Fruit fly (Drosophila melanogaster) whole organism, embryonic: ENCODE results near the gene CG45045.

Experiments
- Abd-B ChIP-seq: fragments of 200-800 bp; sonication (Bioruptor generic); optimal IDR thresholded peaks from 2 replicates; lab custom pipeline; 2018; ENCODE audit warnings: missing biosample characterization, mild to moderate bottlenecking, missing genetic modification characterization, moderate library complexity
- Adf1 ChIP-seq: fragments of 200-800 bp; sonication (Bioruptor generic); IDR thresholded peaks from 2 replicates; pipeline ENCODE4 v1.3.6; 2022; ENCODE audit warnings: missing biosample characterization, missing genetic modification characterization
- CG11085 ChIP-seq: fragments of 200-800 bp; sonication (Bioruptor generic); IDR thresholded peaks from 2 replicates; pipeline ENCODE4 v1.3.6; 2022; ENCODE audit warnings: missing biosample characterization, missing genetic modification characterization
- CG12659 ChIP-seq: fragments of 200-800 bp; sonication (Bioruptor generic); optimal IDR thresholded peaks from 3 replicates; lab custom pipeline; 2017; ENCODE audit warnings: mild to moderate bottlenecking, missing biosample characterization, missing genetic modification reagents, missing genetic modification characterization
- CG12769 ChIP-seq: fragments of 200-800 bp; sonication (Bioruptor generic); optimal IDR thresholded peaks from 2 replicates; lab custom pipeline; 2019; ENCODE audit warnings: missing biosample characterization, mild to moderate bottlenecking, missing genetic modification characterization, moderate library complexity
- CG13424 ChIP-seq: fragments of 200-800 bp; sonication (Bioruptor generic); optimal IDR thresholded peaks from 2 replicates; lab custom pipeline; 2019; ENCODE audit warnings: missing biosample characterization, mild to moderate bottlenecking, missing genetic modification characterization, moderate library complexity
- CG14014 ChIP-seq: fragments of 200-800 bp; sonication (Bioruptor generic); IDR thresholded peaks from 2 replicates; pipeline ENCODE4 v1.3.6; 2022; ENCODE audit warnings: missing biosample characterization, missing genetic modification characterization
- CG14667 ChIP-seq: fragments of 200-800 bp; sonication (Bioruptor generic); IDR thresholded peaks from 2 replicates; pipeline ENCODE4 v1.3.6; 2022; ENCODE audit warnings: missing biosample characterization, missing genetic modification characterization
- CG16813 ChIP-seq: fragments of 200-800 bp; sonication (Bioruptor generic); IDR thresholded peaks from 3 replicates; pipeline ENCODE4 v1.3.6; 2022; ENCODE audit warnings: missing biosample characterization, missing genetic modification characterization; ENCODE audit not compliant: partially characterized antibody
- CG17361 ChIP-seq: fragments of 200-800 bp; sonication (Bioruptor generic); IDR thresholded peaks from 3 replicates; pipeline ENCODE4 v1.3.6; 2022; ENCODE audit warnings: missing biosample characterization, missing genetic modification characterization
- CG18599 ChIP-seq: fragments of 200-800 bp; sonication (Bioruptor generic); optimal IDR thresholded peaks from 3 replicates; lab custom pipeline; 2017; ENCODE audit warnings: missing biosample characterization, missing genetic modification characterization, mild to moderate bottlenecking, moderate library complexity, missing genetic modification reagents
- CG18619 ChIP-seq: fragments of 200-800 bp; sonication (Bioruptor generic); optimal IDR thresholded peaks from 3 replicates; lab custom pipeline; 2017; ENCODE audit warnings: missing biosample characterization, mild to moderate bottlenecking, missing genetic modification characterization
- CG2199 ChIP-seq: fragments of 200-800 bp; sonication (Bioruptor generic); IDR thresholded peaks from 3 replicates; pipeline ENCODE4 v1.3.6; 2022; ENCODE audit warnings: missing biosample characterization, missing genetic modification characterization
- CG30403 ChIP-seq: fragments of 200-800 bp; sonication (Bioruptor generic); optimal IDR thresholded peaks from 3 replicates; lab custom pipeline; 2016; ENCODE audit warnings: missing biosample characterization, missing genetic modification characterization
- CG3163 ChIP-seq: fragments of 200-800 bp; sonication (Bioruptor generic); optimal IDR thresholded peaks from 3 replicates; lab custom pipeline; 2016; ENCODE audit warnings: missing biosample characterization, missing genetic modification characterization
- CG4404 ChIP-seq: fragments of 200-800 bp; sonication (Bioruptor generic); IDR thresholded peaks from 2 replicates; pipeline ENCODE4 v1.3.6; 2022; ENCODE audit warnings: missing biosample characterization, missing genetic modification characterization
- CG7357 ChIP-seq: fragments of 200-800 bp; sonication (Bioruptor generic); IDR thresholded peaks from 3 replicates; pipeline ENCODE4 v1.3.6; 2022; ENCODE audit warnings: missing biosample characterization, missing genetic modification characterization
- CG8765 ChIP-seq: fragments of 200-800 bp; sonication (Bioruptor generic); IDR thresholded peaks from 2 replicates; pipeline ENCODE4 v1.3.6; 2022; ENCODE audit warnings: missing biosample characterization, missing genetic modification characterization
- CG8924 ChIP-seq: fragments of 200-800 bp; optimal IDR thresholded peaks from 3 replicates; lab custom pipeline; 2019; ENCODE audit warnings: missing biosample characterization, mild to moderate bottlenecking, missing genetic modification characterization, moderate library complexity
- Camta ChIP-seq: fragments of 200-800 bp; sonication (Bioruptor generic); optimal IDR thresholded peaks from 2 replicates; lab custom pipeline; 2016; ENCODE audit warnings: missing biosample characterization, missing genetic modification characterization
- Dad ChIP-seq: fragments of 200-800 bp; sonication (Bioruptor generic); optimal IDR thresholded peaks from 3 replicates; lab custom pipeline; 2016; ENCODE audit warnings: missing biosample characterization, missing genetic modification characterization
- Fer2 ChIP-seq: fragments of 200-800 bp; sonication (Bioruptor generic); optimal IDR thresholded peaks from 2 replicates; lab custom pipeline; 2018; ENCODE audit warnings: missing biosample characterization, mild to moderate bottlenecking, missing genetic modification characterization, moderate library complexity
- Lhr ChIP-seq: fragments of 200-800 bp; sonication (Bioruptor generic); optimal IDR thresholded peaks from 3 replicates; lab custom pipeline; 2017; ENCODE audit warnings: mild to moderate bottlenecking, missing biosample characterization, missing genetic modification reagents, missing genetic modification characterization
- Lim3 ChIP-seq: fragments of 200-800 bp; sonication (Bioruptor generic); IDR thresholded peaks from 2 replicates; pipeline ENCODE4 v1.3.6; 2022; ENCODE audit warnings: missing biosample characterization, missing genetic modification characterization
- Med ChIP-seq: fragments of 200-800 bp; sonication (Bioruptor generic); peaks from one replicate; lab custom pipeline; 2016; ENCODE audit warnings: missing biosample characterization, missing genetic modification characterization, mild to moderate bottlenecking, inconsistent platforms, moderate library complexity
- Opbp ChIP-seq: fragments of 200-800 bp; sonication (Bioruptor generic); IDR thresholded peaks from 3 replicates; pipeline ENCODE4 v1.3.6; 2022; ENCODE audit warnings: missing biosample characterization, missing genetic modification characterization; ENCODE audit not compliant: partially characterized antibody
- Poxn ChIP-seq: fragments of 200-800 bp; sonication (Bioruptor generic); IDR thresholded peaks from 2 replicates; pipeline ENCODE4 v1.3.6; 2022; ENCODE audit warnings: missing biosample characterization, missing genetic modification characterization
- Six4 ChIP-seq: fragments of 200-800 bp; sonication (Bioruptor generic); optimal IDR thresholded peaks from 2 replicates; lab custom pipeline; 2016; ENCODE audit warnings: missing biosample characterization, missing genetic modification characterization
- Taf1 ChIP-seq: fragments of 200-800 bp; sonication (Bioruptor generic); IDR thresholded peaks from 2 replicates; pipeline ENCODE4 v1.3.6; 2022; ENCODE audit warnings: missing biosample characterization, missing genetic modification characterization
- Tbp ChIP-seq: fragments of >200 bp; optimal IDR thresholded peaks from 2 replicates; lab custom pipeline; 2018; ENCODE audit warnings: missing biosample characterization, missing genetic modification characterization
- ab ChIP-seq: fragments of 200-800 bp; sonication (Bioruptor generic); optimal IDR thresholded peaks from 2 replicates; lab custom pipeline; 2016; ENCODE audit warnings: missing biosample characterization, missing genetic modification characterization
- ash1 ChIP-seq: fragments of 200-800 bp; sonication (Bioruptor generic); optimal IDR thresholded peaks from 2 replicates; lab custom pipeline; 2018; ENCODE audit warnings: missing biosample characterization, mild to moderate bottlenecking, missing genetic modification characterization
- bigmax ChIP-seq: fragments of 200-800 bp; sonication (Bioruptor generic); optimal IDR thresholded peaks from 2 replicates; lab custom pipeline; 2018; ENCODE audit warnings: missing biosample characterization, mild to moderate bottlenecking, missing genetic modification characterization
- dan ChIP-seq: fragments of 200-800 bp; sonication (Bioruptor generic); IDR thresholded peaks from 2 replicates; pipeline ENCODE4 v1.3.6; 2022; ENCODE audit warnings: missing biosample characterization, missing genetic modification characterization
- dmrt99B ChIP-seq: fragments of 200-800 bp; sonication (Bioruptor generic); optimal IDR thresholded peaks from 2 replicates; lab custom pipeline; 2018; ENCODE audit warnings: missing biosample characterization, mild to moderate bottlenecking, missing genetic modification characterization, moderate library complexity
- emc ChIP-seq: fragments of 200-800 bp; sonication (Bioruptor generic); optimal IDR thresholded peaks from 2 replicates; lab custom pipeline; 2016; ENCODE audit warnings: missing biosample characterization, missing genetic modification characterization
- en ChIP-seq: fragments of 200-800 bp; sonication (Bioruptor generic); optimal IDR thresholded peaks from 2 replicates; lab custom pipeline; 2016; ENCODE audit warnings: missing biosample characterization, missing genetic modification characterization
- esg ChIP-seq: fragments of 200-800 bp; sonication (Bioruptor generic); conservative IDR thresholded peaks from 2 replicates; pipeline ENCODE4 v1.3.6; 2022; ENCODE audit warnings: missing biosample characterization, missing genetic modification characterization
- eve ChIP-seq, 2 experiments: fragments of >200 bp; optimal IDR thresholded peaks; 2 replicates each; lab custom pipeline; 2017; ENCODE audit warnings: missing biosample characterization in 2 of 2, missing genetic modification characterization in 2 of 2
- fd96Cb ChIP-seq: fragments of 200-800 bp; sonication (Bioruptor generic); optimal IDR thresholded peaks from 2 replicates; lab custom pipeline; 2018; ENCODE audit warnings: missing biosample characterization, mild to moderate bottlenecking, missing genetic modification characterization, moderate library complexity
- grau ChIP-seq: fragments of 200-800 bp; optimal IDR thresholded peaks from 3 replicates; lab custom pipeline; 2019; ENCODE audit warnings: missing biosample characterization, mild to moderate bottlenecking, missing genetic modification characterization, moderate library complexity
- hb ChIP-seq: fragments of 200-800 bp; sonication (Bioruptor generic); IDR thresholded peaks from 3 replicates; pipeline ENCODE4 v1.3.6; 2022; ENCODE audit warnings: missing biosample characterization, missing genetic modification characterization; ENCODE audit not compliant: partially characterized antibody
- her ChIP-seq: fragments of 200-800 bp; sonication (Bioruptor generic); optimal IDR thresholded peaks from 2 replicates; lab custom pipeline; 2016; ENCODE audit warnings: missing biosample characterization, missing genetic modification characterization
- insv ChIP-seq, 2 experiments: fragments of 200-800 bp; sonication (Bioruptor generic); optimal IDR thresholded peaks; 3 replicates each; lab custom pipeline; 2016 to 2018; ENCODE audit warnings: missing biosample characterization in 2 of 2, missing genetic modification characterization in 2 of 2
- knrl ChIP-seq: fragments of 200-800 bp; sonication (Bioruptor generic); IDR thresholded peaks from 3 replicates; pipeline ENCODE4 v1.3.6; 2022; ENCODE audit warnings: missing biosample characterization, missing genetic modification characterization; ENCODE audit not compliant: partially characterized antibody
- nerfin-2 ChIP-seq: fragments of 200-800 bp; sonication (Bioruptor generic); IDR thresholded peaks from 2 replicates; pipeline ENCODE4 v1.3.6; 2022; ENCODE audit warnings: missing biosample characterization, missing genetic modification characterization; ENCODE audit not compliant: partially characterized antibody
- nom ChIP-seq: fragments of 200-800 bp; sonication (Bioruptor generic); optimal IDR thresholded peaks from 2 replicates; lab custom pipeline; 2017; ENCODE audit warnings: missing biosample characterization, missing genetic modification characterization, mild to moderate bottlenecking, moderate library complexity, missing genetic modification reagents
- pros ChIP-seq: fragments of 200-800 bp; sonication (Bioruptor generic); optimal IDR thresholded peaks from 3 replicates; lab custom pipeline; 2019; ENCODE audit warnings: missing biosample characterization, mild to moderate bottlenecking, missing genetic modification characterization, moderate library complexity
- repo ChIP-seq: fragments of 200-800 bp; sonication (Bioruptor generic); optimal IDR thresholded peaks from 2 replicates; lab custom pipeline; 2016; ENCODE audit warnings: missing biosample characterization, missing genetic modification characterization
- sima ChIP-seq: fragments of 200-800 bp; sonication (Bioruptor generic); optimal IDR thresholded peaks from 2 replicates; lab custom pipeline; 2016; ENCODE audit warnings: missing biosample characterization, missing genetic modification characterization

Gene CG45045

dm6 chr3R:17700488-17701130 lies 33.2 kb downstream of the CG45045 start (continued):
- TF ChIP-seq eve (GFP tag; optimal IDR thresholded peaks at IDR 0.05; lab: Kevin White, UChicago) (no peak), repo (GFP tag; lab: Kevin White, UChicago) (no peak), fd96Cb (tag; lab: Kevin White, UChicago) (peak; percentile 98), Fer2 (tag; lab: Kevin White, UChicago) (peak; percentile 98), dan (peak; percentile 53; the same call in 1 of the 2 replicates), ab (peak; percentile 43), CG2199 (peak; percentile 88), esg (peak; percentile 97), hb (GFP tag; lab: Robert Waterston, UW) (no peak), CG16813 (GFP tag; lab: Robert Waterston, UW) (no peak), CG12769 (tag; lab: Kevin White, UChicago) (peak; percentile 77), her (peak; percentile 45), CG12659 (GFP tag; lab: Kevin White, UChicago) (peak; percentile 99), nerfin-2 (GFP tag; lab: Robert Waterston, UW) (no peak), CG14667 (GFP tag; lab: Robert Waterston, UW) (peak; percentile 97)

dm6 chr3R:17701131-17701593 lies 33.8 kb downstream of the CG45045 start:
- TF ChIP-seq CG17361 (GFP tag; lab: Robert Waterston, UW), result no peak
- TF ChIP-seq CG8765, result no peak
- no peak for TF ChIP-seq Poxn (GFP tag; lab: Robert Waterston, UW)
- TF ChIP-seq insv (GFP tag; optimal IDR thresholded peaks at IDR 0.05; lab: Kevin White, UChicago), result no peak
- no peak for TF ChIP-seq en (GFP tag; lab: Kevin White, UChicago)
- no peak for TF ChIP-seq Taf1
- TF ChIP-seq sima (GFP tag; lab: Kevin White, UChicago), result no peak
- peak; percentile 13 for TF ChIP-seq grau (tag; lab: Kevin White, UChicago)
- no peak for TF ChIP-seq CG8924 (tag; lab: Kevin White, UChicago)
- TF ChIP-seq Six4 (GFP tag; lab: Kevin White, UChicago), result no peak
- peak; percentile 32; the same call in 1 of the 3 replicates for TF ChIP-seq knrl (GFP tag; lab: Robert Waterston, UW)
- TF ChIP-seq Opbp (GFP tag; lab: Robert Waterston, UW), result 0 out of 3 replicates have a peak, but pooled peaks have one; percentile 1
- TF ChIP-seq dmrt99B (tag; lab: Kevin White, UChicago), result no peak
- no peak for TF ChIP-seq emc (GFP tag; lab: Kevin White, UChicago)
- no peak for TF ChIP-seq Tbp
- TF ChIP-seq Camta (GFP tag; lab: Kevin White, UChicago), result no peak
- no peak for TF ChIP-seq CG7357 (GFP tag; lab: Robert Waterston, UW)
- TF ChIP-seq CG3163, result no peak
- TF ChIP-seq CG11085, result no peak
- TF ChIP-seq Lim3 (GFP tag; lab: Robert Waterston, UW), result no peak
- no peak for TF ChIP-seq CG18619 (GFP tag; lab: Kevin White, UChicago)
- no peak for TF ChIP-seq CG30403 (GFP tag; lab: Kevin White, UChicago)
- no peak for TF ChIP-seq Dad (GFP tag; lab: Kevin White, UChicago)
- no peak for TF ChIP-seq CG14014
- no peak for TF ChIP-seq CG13424 (tag; lab: Kevin White, UChicago)
- no peak for TF ChIP-seq CG4404 (GFP tag; lab: Robert Waterston, UW)
- TF ChIP-seq ash1 (GFP tag; lab: Kevin White, UChicago), result peak; percentile 12
- TF ChIP-seq pros, result peak; percentile 72
- TF ChIP-seq Abd-B, result no peak
- TF ChIP-seq Lhr (GFP tag; lab: Kevin White, UChicago), result no peak
- TF ChIP-seq CG18599 (GFP tag; lab: Kevin White, UChicago), result no peak
- TF ChIP-seq Adf1, result peak; percentile 66
- TF ChIP-seq nom, result no peak
- TF ChIP-seq Med (GFP tag; lab: Kevin White, UChicago), result peak; percentile 80
- no peak for TF ChIP-seq bigmax
